Fruit fly (Drosophila melanogaster) whole organism, embryonic: Measurements from ENCODE around the gene CG12301.
A peak's percentile ranks its signal among the peaks of the same experiment; 100 is the strongest.

ENCODE experiments used
- BEAF-32 ChIP-seq: fragments of 200-800 bp; sonication (Bioruptor generic); optimal IDR thresholded peaks from 3 replicates; lab custom pipeline; 2017; ENCODE audit warnings: missing biosample characterization, missing genetic modification characterization, mild to moderate bottlenecking, moderate library complexity, missing genetic modification reagents
- CG1024 ChIP-seq: fragments of 200-800 bp; sonication (Bioruptor generic); IDR thresholded peaks from 2 replicates; pipeline ENCODE4 v1.3.6; 2022; ENCODE audit warnings: missing biosample characterization, missing genetic modification characterization
- CG10979 ChIP-seq: fragments of 200-800 bp; sonication (Bioruptor generic); optimal IDR thresholded peaks from 2 replicates; lab custom pipeline; 2018; ENCODE audit warnings: missing biosample characterization, mild to moderate bottlenecking, missing genetic modification characterization, moderate library complexity
- CG11247 ChIP-seq: fragments of 200-800 bp; sonication (Bioruptor generic); IDR thresholded peaks from 2 replicates; pipeline ENCODE4 v1.3.6; 2022; ENCODE audit warnings: missing biosample characterization, missing genetic modification characterization
- CG12391 ChIP-seq: fragments of 200-800 bp; sonication (Bioruptor generic); optimal IDR thresholded peaks from 3 replicates; lab custom pipeline; 2018; ENCODE audit warnings: missing biosample characterization, mild to moderate bottlenecking, missing genetic modification characterization, moderate library complexity
- CG14860 ChIP-seq: fragments of 200-800 bp; sonication (Bioruptor generic); IDR thresholded peaks from 3 replicates; pipeline ENCODE4 v1.3.6; 2022; ENCODE audit warnings: missing biosample characterization, missing genetic modification characterization; ENCODE audit not compliant: partially characterized antibody
- CG1647 ChIP-seq: fragments of 200-800 bp; sonication (Bioruptor generic); optimal IDR thresholded peaks from 3 replicates; lab custom pipeline; 2016; ENCODE audit warnings: missing biosample characterization, missing genetic modification characterization
- CG18262 ChIP-seq: fragments of 200-800 bp; optimal IDR thresholded peaks from 3 replicates; lab custom pipeline; 2019; ENCODE audit warnings: missing biosample characterization, mild to moderate bottlenecking, missing genetic modification characterization, moderate library complexity
- CG30020 ChIP-seq: fragments of 200-800 bp; optimal IDR thresholded peaks from 2 replicates; lab custom pipeline; 2019; ENCODE audit warnings: missing biosample characterization, mild to moderate bottlenecking, missing genetic modification characterization, moderate library complexity
- CG31365 ChIP-seq: fragments of 200-800 bp; sonication (Bioruptor generic); optimal IDR thresholded peaks from 2 replicates; lab custom pipeline; 2018; ENCODE audit warnings: missing biosample characterization, mild to moderate bottlenecking, missing genetic modification characterization
- CG32532 ChIP-seq: fragments of 200-800 bp; sonication (Bioruptor generic); IDR thresholded peaks from 2 replicates; pipeline ENCODE4 v1.3.6; 2022; ENCODE audit warnings: missing biosample characterization, missing genetic modification characterization
- CG3281 ChIP-seq: fragments of 200-800 bp; sonication (Bioruptor generic); optimal IDR thresholded peaks from 3 replicates; lab custom pipeline; 2017; ENCODE audit warnings: missing biosample characterization, mild to moderate bottlenecking, missing genetic modification characterization
- CG34224 ChIP-seq: fragments of 200-800 bp; sonication (Bioruptor generic); IDR thresholded peaks from 3 replicates; pipeline ENCODE4 v1.3.6; 2022; ENCODE audit warnings: missing biosample characterization, missing genetic modification characterization; ENCODE audit not compliant: partially characterized antibody
- CG6765 ChIP-seq: fragments of 200-800 bp; sonication (Bioruptor generic); optimal IDR thresholded peaks from 3 replicates; lab custom pipeline; 2017; ENCODE audit warnings: missing biosample characterization, mild to moderate bottlenecking, missing genetic modification characterization
- CG7372 ChIP-seq: fragments of 200-800 bp; sonication (Bioruptor generic); IDR thresholded peaks from 2 replicates; pipeline ENCODE4 v1.3.6; 2022; ENCODE audit warnings: missing biosample characterization, missing genetic modification characterization
- CG7839 ChIP-seq: fragments of 200-800 bp; sonication (Bioruptor generic); optimal IDR thresholded peaks from 3 replicates; lab custom pipeline; 2018; ENCODE audit warnings: missing biosample characterization, mild to moderate bottlenecking, missing genetic modification characterization, moderate library complexity
- CG7928 ChIP-seq: fragments of 200-800 bp; sonication (Bioruptor generic); optimal IDR thresholded peaks from 2 replicates; lab custom pipeline; 2017; ENCODE audit warnings: missing biosample characterization, mild to moderate bottlenecking, missing genetic modification characterization
- CG7963 ChIP-seq: fragments of 200-800 bp; sonication (Bioruptor generic); IDR thresholded peaks from 3 replicates; pipeline ENCODE4 v1.3.6; 2022; ENCODE audit warnings: missing biosample characterization, missing genetic modification characterization; ENCODE audit not compliant: partially characterized antibody
- CG8765 ChIP-seq: fragments of 200-800 bp; sonication (Bioruptor generic); IDR thresholded peaks from 2 replicates; pipeline ENCODE4 v1.3.6; 2022; ENCODE audit warnings: missing biosample characterization, missing genetic modification characterization
- CG9727 ChIP-seq: fragments of 200-800 bp; sonication (Bioruptor generic); optimal IDR thresholded peaks from 3 replicates; lab custom pipeline; 2017; ENCODE audit warnings: missing biosample characterization, mild to moderate bottlenecking, missing genetic modification characterization
- CoRest ChIP-seq: fragments of 200-800 bp; sonication (Bioruptor generic); optimal IDR thresholded peaks from 3 replicates; lab custom pipeline; 2018; ENCODE audit warnings: missing biosample characterization, mild to moderate bottlenecking, missing genetic modification characterization, moderate library complexity
- D19A ChIP-seq: fragments of 200-800 bp; optimal IDR thresholded peaks from 3 replicates; lab custom pipeline; 2019; ENCODE audit warnings: missing biosample characterization, mild to moderate bottlenecking, missing genetic modification characterization, moderate library complexity
- Deaf1 ChIP-seq: fragments of 200-800 bp; optimal IDR thresholded peaks from 3 replicates; lab custom pipeline; 2019; ENCODE audit warnings: missing biosample characterization, mild to moderate bottlenecking, missing genetic modification characterization, moderate library complexity
- Eip74EF ChIP-seq, 2 experiments: fragments of 200-800 bp in 1 of 2; fragments of >200 bp in 1 of 2; sonication (Bioruptor generic) in 1 of 2; optimal IDR thresholded peaks; 2 replicates each; lab custom pipeline; 2017 to 2019; ENCODE audit warnings: missing biosample characterization in 2 of 2, missing genetic modification characterization in 2 of 2, mild to moderate bottlenecking in 1 of 2, moderate library complexity in 1 of 2
- Ets97D ChIP-seq: fragments of 200-800 bp; sonication (Bioruptor generic); optimal IDR thresholded peaks from 3 replicates; lab custom pipeline; 2016; ENCODE audit warnings: missing biosample characterization, missing genetic modification characterization
- GATAe ChIP-seq: fragments of 200-800 bp; sonication (Bioruptor generic); conservative IDR thresholded peaks from 2 replicates; pipeline ENCODE4 v1.3.6; 2022; ENCODE audit warnings: missing biosample characterization, missing genetic modification characterization
- HLH4C ChIP-seq: fragments of 200-800 bp; sonication (Bioruptor generic); IDR thresholded peaks from 3 replicates; pipeline ENCODE4 v1.3.6; 2022; ENCODE audit warnings: missing biosample characterization, missing genetic modification characterization; ENCODE audit not compliant: partially characterized antibody
- HLH54F ChIP-seq: fragments of 200-800 bp; sonication (Bioruptor generic); optimal IDR thresholded peaks from 3 replicates; lab custom pipeline; 2016; ENCODE audit warnings: missing biosample characterization, missing genetic modification characterization
- HmgZ ChIP-seq: fragments of 200-800 bp; sonication (Bioruptor generic); optimal IDR thresholded peaks from 2 replicates; lab custom pipeline; 2018; ENCODE audit warnings: missing biosample characterization, mild to moderate bottlenecking, missing genetic modification characterization
- Max ChIP-seq: fragments of 200-800 bp; sonication (Bioruptor generic); optimal IDR thresholded peaks from 2 replicates; lab custom pipeline; 2016; ENCODE audit warnings: missing biosample characterization, mild to moderate bottlenecking, missing genetic modification characterization
- Mes4 ChIP-seq: fragments of 200-800 bp; sonication (Bioruptor generic); optimal IDR thresholded peaks from 2 replicates; lab custom pipeline; 2016; ENCODE audit warnings: missing biosample characterization, missing genetic modification characterization
- aop ChIP-seq: fragments of 200-800 bp; sonication (Bioruptor generic); IDR thresholded peaks from 2 replicates; pipeline ENCODE4 v1.3.6; 2022; ENCODE audit warnings: missing biosample characterization, missing genetic modification characterization
- ash1 ChIP-seq: fragments of 200-800 bp; sonication (Bioruptor generic); optimal IDR thresholded peaks from 2 replicates; lab custom pipeline; 2018; ENCODE audit warnings: missing biosample characterization, mild to moderate bottlenecking, missing genetic modification characterization
- ato ChIP-seq: fragments of 200-800 bp; sonication (Bioruptor generic); IDR thresholded peaks from 2 replicates; pipeline ENCODE4 v1.3.6; 2022; ENCODE audit warnings: missing biosample characterization, missing genetic modification characterization; ENCODE audit not compliant: partially characterized antibody
- bigmax ChIP-seq: fragments of 200-800 bp; sonication (Bioruptor generic); optimal IDR thresholded peaks from 2 replicates; lab custom pipeline; 2018; ENCODE audit warnings: missing biosample characterization, mild to moderate bottlenecking, missing genetic modification characterization
- chinmo ChIP-seq: fragments of 200-800 bp; sonication (Bioruptor generic); IDR thresholded peaks from 4 replicates; pipeline ENCODE4 v1.3.6; 2022; ENCODE audit warnings: missing biosample characterization, missing genetic modification characterization; ENCODE audit not compliant: partially characterized antibody
- emc ChIP-seq: fragments of 200-800 bp; sonication (Bioruptor generic); optimal IDR thresholded peaks from 2 replicates; lab custom pipeline; 2016; ENCODE audit warnings: missing biosample characterization, missing genetic modification characterization
- fru ChIP-seq: fragments of >200 bp; optimal IDR thresholded peaks from 2 replicates; lab custom pipeline; 2017
- gcm ChIP-seq: fragments of 200-800 bp; sonication (Bioruptor generic); optimal IDR thresholded peaks from 2 replicates; lab custom pipeline; 2019; ENCODE audit warnings: missing biosample characterization, mild to moderate bottlenecking, missing genetic modification characterization, moderate library complexity
- jigr1 ChIP-seq: fragments of 200-800 bp; sonication (Bioruptor generic); IDR thresholded peaks from 3 replicates; pipeline ENCODE4 v1.3.6; 2022; ENCODE audit warnings: missing biosample characterization, missing genetic modification characterization
- kay ChIP-seq: fragments of 200-800 bp; sonication (Bioruptor generic); optimal IDR thresholded peaks from 2 replicates; lab custom pipeline; 2016; ENCODE audit warnings: missing biosample characterization, missing genetic modification characterization
- kni ChIP-seq: fragments of 200-800 bp; sonication (Bioruptor generic); optimal IDR thresholded peaks from 3 replicates; lab custom pipeline; 2017; ENCODE audit warnings: mild to moderate bottlenecking, missing biosample characterization, missing genetic modification reagents, missing genetic modification characterization
- pnt ChIP-seq: fragments of 200-800 bp; sonication (Bioruptor generic); optimal IDR thresholded peaks from 3 replicates; lab custom pipeline; 2016; ENCODE audit warnings: missing biosample characterization, missing genetic modification characterization
- slp2 ChIP-seq: fragments of 200-800 bp; sonication (Bioruptor generic); optimal IDR thresholded peaks from 2 replicates; lab custom pipeline; 2016; ENCODE audit warnings: missing biosample characterization, missing genetic modification characterization
- sr ChIP-seq: fragments of 200-800 bp; sonication (Bioruptor generic); IDR thresholded peaks from 3 replicates; pipeline ENCODE4 v1.3.6; 2022; ENCODE audit warnings: missing biosample characterization, missing genetic modification characterization
- stwl ChIP-seq: fragments of 200-800 bp; sonication (Bioruptor generic); optimal IDR thresholded peaks from 3 replicates; lab custom pipeline; 2018; ENCODE audit warnings: missing biosample characterization, mild to moderate bottlenecking, missing genetic modification characterization, moderate library complexity
- tio ChIP-seq: fragments of 200-800 bp; sonication (Bioruptor generic); optimal IDR thresholded peaks from 2 replicates; lab custom pipeline; 2017; ENCODE audit warnings: missing biosample characterization, missing genetic modification characterization, inconsistent platforms
- zfh1 ChIP-seq: fragments of 200-800 bp; sonication (Bioruptor generic); IDR thresholded peaks from 3 replicates; pipeline ENCODE4 v1.3.6; 2022; ENCODE audit warnings: missing biosample characterization, missing genetic modification characterization

The CG12301 gene

dm6 chr3L:15587445-15588381, 7.1 kb downstream of the CG12301 start, which contains the start of gene CG7656 (continued):
- TF ChIP-seq slp2 (GFP tag; lab: Kevin White, UChicago) (peak; percentile 46), fru (lab: Kevin White, UChicago) (no peak), CG9727 (peak; percentile 47), CG10979 (tag; lab: Kevin White, UChicago) (peak; percentile 17), CG12391 (peak; percentile 46), stwl (tag; lab: Kevin White, UChicago) (peak; percentile 59), ato (GFP tag; lab: Robert Waterston, UW) (no peak), CG1647 (GFP tag; lab: Kevin White, UChicago) (peak; percentile 80), D19A (no peak), HmgZ (peak; percentile 75), HLH4C (no peak), GATAe (GFP tag; lab: Robert Waterston, UW) (no peak), Max (GFP tag; lab: Kevin White, UChicago) (peak; percentile 43), Deaf1 (tag; lab: Kevin White, UChicago) (no peak), kni (GFP tag; lab: Kevin White, UChicago) (no peak), HLH54F (GFP tag; lab: Kevin White, UChicago) (peak; percentile 82), kay (GFP tag; lab: Kevin White, UChicago) (peak; percentile 74), zfh1 (GFP tag; lab: Robert Waterston, UW) (peak; percentile 83), CG32532 (GFP tag; lab: Robert Waterston, UW) (peak; percentile 75), sr (GFP tag; lab: Robert Waterston, UW) (no peak), BEAF-32 (GFP tag; lab: Kevin White, UChicago) (peak; percentile 10), jigr1 (GFP tag; lab: Robert Waterston, UW) (no peak), pnt (GFP tag; lab: Kevin White, UChicago) (peak; percentile 80), CG7963 (no peak), CG31365 (no peak), tio (GFP tag; lab: Kevin White, UChicago) (no peak), Eip74EF (GFP tag; optimal IDR thresholded peaks at IDR 0.05; lab: Kevin White, UChicago) (no peak), Ets97D (GFP tag; lab: Kevin White, UChicago) (peak; percentile 60), CG7372 (GFP tag; lab: Robert Waterston, UW) (peak; percentile 68), CG14860 (GFP tag; lab: Robert Waterston, UW) (no peak), ash1 (peak; percentile 44), gcm (GFP tag; lab: Kevin White, UChicago) (no peak), CG7839 (tag; lab: Kevin White, UChicago) (no peak), CG6765 (GFP tag; lab: Kevin White, UChicago) (no peak), CG8765 (peak; percentile 23; the same call in 1 of the 2 replicates), emc (GFP tag; lab: Kevin White, UChicago) (peak; percentile 47), Mes4 (GFP tag; lab: Kevin White, UChicago) (peak; percentile 67), CG30020 (tag; lab: Kevin White, UChicago) (no peak), CG34224 (no peak), CG11247 (peak; percentile 74), CG18262 (no peak), CoRest (peak; percentile 2), CG1024 (peak; percentile 58), aop (GFP tag; lab: Robert Waterston, UW) (peak; percentile 54; the same call in 1 of the 2 replicates), CG7928 (GFP tag; lab: Kevin White, UChicago) (peak; percentile 100), chinmo (GFP tag; lab: Robert Waterston, UW) (0 out of 4 replicates have a peak, but pooled peaks have one; percentile 72), CG3281 (GFP tag; lab: Kevin White, UChicago) (peak; percentile 96), bigmax (GFP tag; lab: Kevin White, UChicago) (no peak)
